Worm (Caenorhabditis elegans) whole organism, L4 larva: ENCODE measurements around the gene ttr-11.

ENCODE experiments used
- D1046.2 ChIP-seq: fragments of 200-800 bp; sonication (Bioruptor generic); IDR thresholded peaks from 2 replicates; pipeline ENCODE4 v1.3.6; 2022; ENCODE audit warnings: missing genetic modification characterization, missing compliant biosample characterization
- R02D3.7 ChIP-seq: fragments of 150-350 bp; sonication (generic microtip); optimal IDR thresholded peaks from 3 replicates; lab custom pipeline; 2014; ENCODE audit warnings: missing biosample characterization, missing genetic modification characterization
- Y105C5A.15 ChIP-seq: fragments of 200-800 bp; sonication (Bioruptor generic); IDR thresholded peaks from 2 replicates; pipeline ENCODE4 v1.3.6; 2022; ENCODE audit warnings: missing genetic modification characterization, missing compliant biosample characterization
- ZK337.2 ChIP-seq: fragments of 200-800 bp; sonication (Bioruptor generic); IDR thresholded peaks from 2 replicates; pipeline ENCODE4 v1.3.6; 2022; ENCODE audit warnings: missing genetic modification reagents, missing genetic modification characterization, missing compliant biosample characterization
- aly-2 ChIP-seq: sonication (generic microtip); optimal IDR thresholded peaks from 2 replicates; lab custom pipeline; 2018; ENCODE audit warnings: missing biosample characterization, missing genetic modification characterization
- ama-1 ChIP-seq: fragments of 150-350 bp; optimal IDR thresholded peaks from 2 replicates; lab custom pipeline; 2014; ENCODE audit warnings: inconsistent platforms, mixed read lengths
- ceh-20 ChIP-seq: fragments of 200-800 bp; sonication (Bioruptor generic); IDR thresholded peaks from 2 replicates; pipeline ENCODE4 v1.3.6; 2022; ENCODE audit warnings: missing genetic modification reagents, missing genetic modification characterization, missing compliant biosample characterization
- cey-2 ChIP-seq: sonication (generic microtip); optimal IDR thresholded peaks from 3 replicates; lab custom pipeline; 2017; ENCODE audit warnings: missing genetic modification characterization, mild to moderate bottlenecking, missing compliant biosample characterization, antibody characterized with exemption, borderline replicate concordance; ENCODE audit not compliant: insufficient read depth
- dmd-6 ChIP-seq: fragments of 200-800 bp; sonication (Bioruptor generic); IDR thresholded peaks from 2 replicates; pipeline ENCODE4 v1.3.6; 2022; ENCODE audit warnings: missing genetic modification reagents, missing genetic modification characterization, missing compliant biosample characterization
- dpl-1 ChIP-seq: fragments of 150-350 bp; optimal IDR thresholded peaks from 2 replicates; lab custom pipeline; 2014; ENCODE audit warnings: missing biosample characterization, missing genetic modification reagents, missing genetic modification characterization
- egl-27 ChIP-seq: sonication (generic microtip); optimal IDR thresholded peaks from 3 replicates; lab custom pipeline; 2017; ENCODE audit warnings: missing biosample characterization, missing genetic modification reagents, missing genetic modification characterization
- fkh-10 ChIP-seq: fragments of 150-350 bp; optimal IDR thresholded peaks from 2 replicates; lab custom pipeline; 2014; ENCODE audit warnings: missing biosample characterization, missing genetic modification reagents, missing genetic modification characterization
- hlh-11 ChIP-seq: fragments of 200-800 bp; sonication (Bioruptor generic); optimal IDR thresholded peaks from 2 replicates; lab custom pipeline; 2018; ENCODE audit warnings: mild to moderate bottlenecking, missing genetic modification characterization, missing compliant biosample characterization
- hlh-30 ChIP-seq: sonication (generic microtip); optimal IDR thresholded peaks from 2 replicates; lab custom pipeline; 2017; ENCODE audit warnings: antibody characterized with exemption, mild to moderate bottlenecking, missing genetic modification characterization, missing compliant biosample characterization; ENCODE audit not compliant: insufficient read depth
- hmg-1.1 ChIP-seq: fragments of 200-800 bp; sonication (Bioruptor generic); IDR thresholded peaks from 2 replicates; pipeline ENCODE4 v1.3.6; 2022; ENCODE audit warnings: missing genetic modification reagents, missing genetic modification characterization, missing compliant biosample characterization
- lsy-2 ChIP-seq, 2 experiments: fragments of 150-350 bp in 1 of 2; sonication (generic microtip) in 1 of 2; optimal IDR thresholded peaks; 2 replicates each; lab custom pipeline; 2014 to 2017; ENCODE audit warnings: missing biosample characterization in 2 of 2, missing genetic modification characterization in 2 of 2
- madf-9 ChIP-seq: fragments of 200-800 bp; sonication (Bioruptor generic); conservative IDR thresholded peaks from 2 replicates; pipeline ENCODE4 v1.3.6; 2022; ENCODE audit warnings: missing genetic modification reagents, missing genetic modification characterization, missing compliant biosample characterization
- mep-1 ChIP-seq: fragments of 150-350 bp; sonication (generic microtip); optimal IDR thresholded peaks from 3 replicates; lab custom pipeline; 2014; ENCODE audit warnings: missing biosample characterization, missing genetic modification characterization
- mxl-2 ChIP-seq: fragments of 200-800 bp; sonication (Bioruptor generic); conservative IDR thresholded peaks from 2 replicates; pipeline ENCODE4 v1.3.6; 2022; ENCODE audit warnings: missing genetic modification reagents, missing genetic modification characterization, missing compliant biosample characterization
- mxl-3 ChIP-seq: fragments of 200-800 bp; sonication (Bioruptor generic); optimal IDR thresholded peaks from 2 replicates; lab custom pipeline; 2018; ENCODE audit warnings: mild to moderate bottlenecking, missing genetic modification characterization, missing compliant biosample characterization
- nhr-28 ChIP-seq: fragments of 150-350 bp; optimal IDR thresholded peaks from 2 replicates; lab custom pipeline; 2014; ENCODE audit warnings: missing biosample characterization, missing genetic modification characterization
- nhr-77 ChIP-seq: fragments of 150-350 bp; optimal IDR thresholded peaks from 2 replicates; lab custom pipeline; 2014; ENCODE audit warnings: missing biosample characterization, missing genetic modification characterization
- skn-1 ChIP-seq: fragments of 150-350 bp; optimal IDR thresholded peaks from 2 replicates; lab custom pipeline; 2014; ENCODE audit warnings: missing biosample characterization, missing genetic modification characterization
- vab-7 ChIP-seq: fragments of 200-800 bp; sonication (Bioruptor generic); IDR thresholded peaks from 2 replicates; pipeline ENCODE4 v1.3.6; 2022; ENCODE audit warnings: missing genetic modification reagents, missing genetic modification characterization, missing compliant biosample characterization
- zfp-2 ChIP-seq: sonication (generic microtip); optimal IDR thresholded peaks from 2 replicates; lab custom pipeline; 2016; ENCODE audit warnings: mild to moderate bottlenecking, missing genetic modification characterization, missing compliant biosample characterization
- zfp-3 ChIP-seq: fragments of 200-800 bp; sonication (Bioruptor generic); conservative IDR thresholded peaks from 2 replicates; pipeline ENCODE4 v1.3.6; 2022; ENCODE audit warnings: missing genetic modification reagents, missing genetic modification characterization, missing compliant biosample characterization
- zip-2 ChIP-seq: fragments of 150-350 bp; optimal IDR thresholded peaks from 2 replicates; lab custom pipeline; 2014; ENCODE audit warnings: missing biosample characterization, missing genetic modification characterization

The ttr-11 gene

ce11 chrV:20645479-20645878 is 42.4 kb downstream of the ttr-11 start:
- no peak for TF ChIP-seq mxl-3 (GFP tag; lab: Kevin White, UChicago)
- no peak for TF ChIP-seq zfp-3 (GFP tag; lab: Robert Waterston, UW)
- no peak for TF ChIP-seq madf-9
- TF ChIP-seq ceh-20: no peak
- no peak for TF ChIP-seq ZK337.2 (GFP tag; lab: Robert Waterston, UW)
- TF ChIP-seq zip-2 (tag; lab: Kevin White, UChicago): no peak
- no peak for TF ChIP-seq egl-27
- TF ChIP-seq zfp-2: no peak
- no peak for TF ChIP-seq mxl-2 (GFP tag; lab: Robert Waterston, UW)
- no peak for TF ChIP-seq R02D3.7
- TF ChIP-seq skn-1 (tag; lab: Kevin White, UChicago): no peak
- TF ChIP-seq D1046.2: no peak

- TF ChIP-seq dmd-6 (GFP tag; lab: Robert Waterston, UW) (no peak), hlh-30 (tag; lab: Kevin White, UChicago) (peak; percentile 19), hmg-1.1 (GFP tag; lab: Robert Waterston, UW) (peak; percentile 22; the same call in 1 of the 2 replicates), nhr-28 (peak; percentile 68), dpl-1 (GFP tag; lab: Kevin White, UChicago) (no peak), cey-2 (tag; lab: Kevin White, UChicago) (peak; percentile 32), mxl-3 (GFP tag; lab: Kevin White, UChicago) (peak; percentile 7), hlh-11 (tag; lab: Kevin White, UChicago) (peak; percentile 31)
Measured at ce11 chrV:20648868-20649267, 45.8 kb downstream of the ttr-11 start.

DNA sequence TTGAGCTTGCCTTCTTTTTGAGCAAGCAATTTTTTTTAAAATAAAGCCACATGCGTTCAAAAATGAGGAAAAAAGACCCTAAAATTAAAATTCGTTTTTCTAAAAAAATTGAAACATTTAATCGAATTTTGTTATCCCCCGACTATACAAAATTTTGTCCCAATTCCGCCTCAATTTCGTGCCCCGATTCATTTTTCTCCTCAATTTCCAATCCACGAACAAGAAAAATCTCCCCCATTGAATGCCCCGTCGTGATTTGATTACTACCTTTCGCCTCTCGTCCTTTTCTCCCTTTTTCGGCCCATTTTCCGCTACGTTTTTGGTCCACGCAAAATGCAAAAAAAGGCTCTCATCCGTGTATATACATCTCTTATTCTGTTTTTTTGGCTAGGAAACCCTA is 48.8 kb downstream of the ttr-11 start:
- TF ChIP-seq ama-1 (lab: Kevin White, UChicago): no peak
- no peak for TF ChIP-seq vab-7 (GFP tag; lab: Robert Waterston, UW)
- TF ChIP-seq lsy-2 (tag; optimal IDR thresholded peaks at IDR 0.05; lab: Kevin White, UChicago): no peak
- TF ChIP-seq aly-2: no peak
- no peak for TF ChIP-seq nhr-77
- no peak for TF ChIP-seq Y105C5A.15 (GFP tag; lab: Robert Waterston, UW)
- no peak for TF ChIP-seq mep-1 (tag; lab: Kevin White, UChicago)
- TF ChIP-seq hlh-11 (tag; lab: Kevin White, UChicago): no peak
- TF ChIP-seq fkh-10 (GFP tag; lab: Kevin White, UChicago): peak; percentile 14
